Worm (Caenorhabditis elegans): ENCODE results near the gene Y55D5A.3.

Y55D5A.3 gene

DNA sequence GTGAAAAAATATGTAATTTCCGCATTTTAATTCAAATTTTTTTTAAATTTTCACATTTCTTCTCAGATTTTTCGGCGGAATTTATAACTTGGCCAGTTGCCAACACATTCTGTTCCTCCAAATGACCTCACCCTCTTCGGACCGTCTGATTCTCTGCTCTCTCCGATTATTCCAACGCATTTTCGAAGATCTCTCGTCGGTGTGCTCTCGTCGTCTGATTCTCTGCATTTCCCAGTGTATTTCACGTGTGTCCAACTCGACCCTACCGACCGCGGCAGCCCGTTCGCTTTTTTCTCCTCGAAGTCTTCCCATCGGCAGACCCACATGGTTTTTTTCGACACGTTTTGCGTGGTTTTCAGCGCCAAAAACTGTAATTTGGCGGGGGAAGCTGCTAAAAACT is 28.3 kb downstream of the Y55D5A.3 start:
- TF ChIP-seq hmg-11 (tag; optimal IDR thresholded peaks at IDR 0.05) (peak; percentile 41), nhr-23 (tag; optimal IDR thresholded peaks at IDR 0.05) (peak; percentile 22), mdl-1 (tag; optimal IDR thresholded peaks at IDR 0.05) (peak; percentile 18), lin-39 (tag; optimal IDR thresholded peaks at IDR 0.05) (peak; percentile 48), jun-1 (tag; optimal IDR thresholded peaks at IDR 0.05) (no peak), egl-5 (tag; optimal IDR thresholded peaks at IDR 0.05) (peak; percentile 5), nhr-25 (tag; optimal IDR thresholded peaks at IDR 0.05) (peak; percentile 29), nhr-77 (tag; optimal IDR thresholded peaks at IDR 0.05) (no peak), elt-2 (tag; optimal IDR thresholded peaks at IDR 0.05) (peak; percentile 19)

DNA sequence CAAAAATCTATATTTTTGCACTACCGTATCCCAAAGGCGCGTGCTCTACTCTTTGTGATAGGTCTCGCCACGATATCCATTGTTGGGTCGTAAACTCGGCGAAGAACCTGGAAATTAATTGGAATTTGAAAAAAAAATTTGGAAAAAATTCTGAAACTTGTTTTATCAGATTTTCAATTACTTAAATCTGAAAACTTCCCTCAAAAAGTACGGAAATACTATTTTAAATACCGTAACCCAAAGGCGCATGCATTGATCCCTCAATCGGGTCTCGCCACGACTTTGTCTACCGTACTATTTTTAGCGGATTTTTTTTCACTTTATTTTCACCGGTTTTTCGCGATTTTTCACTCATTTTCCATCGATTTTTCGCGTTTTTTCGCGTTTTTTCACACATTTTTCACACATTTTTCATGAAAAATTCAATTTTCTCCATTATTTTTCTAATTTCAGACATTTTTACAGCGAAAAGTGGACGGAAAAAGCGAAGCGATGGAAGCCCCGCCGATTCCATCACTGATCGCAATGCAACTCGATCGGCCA is 28.9 kb downstream of the Y55D5A.3 start, which contains the start of gene H05C05.1:
Gene H05C05.1 (plus strand): TSS at position 493 of the 543 bp plus-strand sequence.
- TF ChIP-seq nhr-12 (tag; optimal IDR thresholded peaks at IDR 0.05) (no peak), fkh-10 (GFP tag; optimal IDR thresholded peaks at IDR 0.05) (no peak)

DNA sequence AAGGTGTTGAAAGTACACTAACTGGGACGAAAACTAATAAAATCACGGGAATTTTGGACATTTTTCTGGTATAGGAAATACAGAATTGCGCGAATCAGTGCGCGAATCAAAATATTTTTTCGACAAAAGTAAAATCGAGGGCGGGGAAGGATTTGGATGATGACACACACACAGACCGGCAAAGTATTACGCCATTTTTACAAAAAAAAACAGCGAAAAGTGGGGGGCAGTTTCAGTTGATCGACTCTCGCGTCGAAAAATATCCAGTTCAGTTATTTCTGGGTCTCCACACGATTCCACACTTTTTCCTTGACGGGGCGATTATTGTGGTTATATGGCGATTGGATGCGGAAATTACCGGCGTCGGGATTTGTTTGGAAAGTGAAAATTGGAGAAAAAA is 29.5 kb downstream of the Y55D5A.3 start, which contains the start of gene H05C05.4:
Gene H05C05.4 (minus strand): TSS at position 101 of the 400 bp plus-strand sequence.
- TF ChIP-seq lin-39 (tag; optimal IDR thresholded peaks at IDR 0.05) (no peak), ztf-11 (tag; optimal IDR thresholded peaks at IDR 0.05) (no peak), nfya-1 (tag; optimal IDR thresholded peaks at IDR 0.05; ENCODE audit: insufficient read depth) (no peak), fkh-2 (tag; optimal IDR thresholded peaks at IDR 0.05) (no peak), ztf-4 (tag; optimal IDR thresholded peaks at IDR 0.05) (no peak), nhr-23 (tag; optimal IDR thresholded peaks at IDR 0.05) (no peak), pqm-1 (tag; optimal IDR thresholded peaks at IDR 0.05) (no peak)

DNA sequence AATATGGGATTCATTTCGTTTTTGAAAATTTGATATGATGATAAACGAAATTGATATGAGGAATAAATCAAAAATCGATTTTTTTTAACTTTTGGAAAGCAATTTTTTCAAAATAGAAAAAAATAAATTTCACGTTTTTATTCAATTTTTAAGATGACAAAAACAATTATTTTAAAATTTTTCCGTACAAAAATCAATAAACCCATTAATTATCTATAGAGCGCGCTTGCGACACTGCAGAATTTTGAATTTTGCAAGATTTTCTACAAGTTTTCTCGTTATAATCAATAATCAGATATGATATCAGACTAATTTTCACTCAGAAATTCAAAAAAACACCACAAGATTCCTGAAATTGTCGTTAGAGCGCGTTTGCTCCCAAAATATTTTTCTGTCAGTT is 31.6 kb downstream of the Y55D5A.3 start, which contains the start of gene R10F2.6:
Gene R10F2.6 (minus strand): TSS at position 101 of the 400 bp plus-strand sequence.
- TF ChIP-seq egl-27 (tag; optimal IDR thresholded peaks at IDR 0.05) (no peak), unc-39 (tag; optimal IDR thresholded peaks at IDR 0.05) (no peak), mdl-1 (tag; optimal IDR thresholded peaks at IDR 0.05) (no peak), fkh-10 (GFP tag; optimal IDR thresholded peaks at IDR 0.05) (no peak), ceh-82 (tag; optimal IDR thresholded peaks at IDR 0.05) (no peak), R02D3.7 (tag; optimal IDR thresholded peaks at IDR 0.05) (no peak), elt-2 (tag; optimal IDR thresholded peaks at IDR 0.05) (no peak)

DNA sequence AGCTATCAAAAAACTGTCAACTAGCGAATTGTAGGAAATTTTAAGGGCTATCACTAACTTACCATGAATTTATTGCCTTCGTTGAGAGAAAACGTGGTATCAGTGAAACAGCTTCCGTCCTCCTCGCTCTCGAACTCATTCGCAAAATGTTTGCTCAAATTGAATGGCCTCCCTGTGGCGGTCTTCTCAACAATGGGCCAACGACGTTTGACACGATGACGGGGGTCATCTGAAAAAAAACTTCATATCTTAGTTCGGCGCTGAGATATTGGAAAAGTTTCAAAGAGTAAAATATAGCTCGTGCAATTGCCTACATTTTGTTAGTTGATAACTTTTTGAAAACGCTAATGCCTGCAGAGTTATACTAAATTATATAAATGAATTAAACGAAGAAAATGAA is 34.0 kb downstream of the Y55D5A.3 start:
- no peak for TF ChIP-seq pha-4 (tag; optimal IDR thresholded peaks at IDR 0.05)
- TF ChIP-seq nhr-237 (tag; optimal IDR thresholded peaks at IDR 0.05) = no peak
- TF ChIP-seq elt-2 (tag; optimal IDR thresholded peaks at IDR 0.05) = no peak
- TF ChIP-seq skn-1 (tag; optimal IDR thresholded peaks at IDR 0.05) = no peak
- no peak for TF ChIP-seq ceh-9 (tag; optimal IDR thresholded peaks at IDR 0.05)
- no peak for TF ChIP-seq snpc-4 (tag; optimal IDR thresholded peaks at IDR 0.05)
- TF ChIP-seq zag-1 (tag; optimal IDR thresholded peaks at IDR 0.05) = no peak
- no peak for TF ChIP-seq nfya-1 (tag; optimal IDR thresholded peaks at IDR 0.05; ENCODE audit: insufficient read depth)
- TF ChIP-seq jun-1 (tag; optimal IDR thresholded peaks at IDR 0.05) = no peak
- TF ChIP-seq tbx-2 (tag; optimal IDR thresholded peaks at IDR 0.05) = no peak
- TF ChIP-seq ztf-11 (tag; optimal IDR thresholded peaks at IDR 0.05) = no peak
- TF ChIP-seq nhr-23 (tag; optimal IDR thresholded peaks at IDR 0.05) = no peak
- TF ChIP-seq nhr-25 (tag; optimal IDR thresholded peaks at IDR 0.05) = no peak
- TF ChIP-seq nhr-12 (tag; optimal IDR thresholded peaks at IDR 0.05) = no peak
- no peak for TF ChIP-seq nhr-67 (tag; optimal IDR thresholded peaks at IDR 0.05)

DNA sequence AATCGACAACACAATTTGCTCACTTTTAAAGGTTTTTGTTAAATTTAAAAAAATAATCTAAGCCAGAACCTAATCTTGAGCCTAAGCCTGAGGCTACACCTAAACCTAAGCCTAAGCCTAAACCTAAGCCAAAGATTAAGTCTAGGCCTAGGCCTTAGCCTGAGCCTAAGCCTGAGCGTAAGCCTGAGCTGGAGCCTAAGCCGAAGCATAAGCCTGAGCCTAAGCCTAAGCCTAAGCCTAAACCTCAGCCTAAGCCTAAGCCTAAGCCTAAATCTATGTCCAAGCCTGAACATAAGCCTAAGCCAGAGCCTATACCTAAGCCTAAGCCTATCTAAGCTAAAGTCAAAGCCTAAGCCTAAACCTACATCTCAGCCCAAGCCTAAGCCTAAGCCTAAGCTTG is 37.8 kb downstream of the Y55D5A.3 start:
- TF ChIP-seq snpc-4 (tag; optimal IDR thresholded peaks at IDR 0.05) (no peak), nhr-23 (tag; optimal IDR thresholded peaks at IDR 0.05) (no peak), R02D3.7 (tag; optimal IDR thresholded peaks at IDR 0.05) (no peak)

DNA sequence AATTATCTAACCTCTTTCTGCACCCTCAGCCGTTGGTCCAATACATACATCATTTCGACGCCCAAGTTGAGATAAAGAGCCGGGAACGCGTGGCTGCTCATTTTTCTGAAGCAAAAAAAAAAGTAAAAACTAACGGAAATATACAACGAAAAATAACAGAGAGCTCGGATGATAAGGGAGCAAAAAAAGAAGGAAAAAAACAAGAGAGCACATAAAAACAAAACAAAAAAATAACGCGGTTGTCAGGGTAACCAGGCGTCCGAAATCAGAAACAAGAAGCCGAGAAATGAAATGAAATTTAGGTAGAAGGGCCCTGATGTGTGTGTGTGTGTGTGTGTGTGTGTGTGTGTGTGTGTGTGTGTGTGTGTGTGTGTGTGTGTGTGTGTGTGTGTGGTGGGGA is 50.9 kb downstream of the Y55D5A.3 start, which contains the start of gene R10F2.5:
Gene R10F2.5 (minus strand): TSS at position 101 of the 400 bp plus-strand sequence.
- TF ChIP-seq sea-2 (GFP tag; optimal IDR thresholded peaks at IDR 0.05) = no peak
- no peak for TF ChIP-seq pqm-1 (tag; optimal IDR thresholded peaks at IDR 0.05)
- TF ChIP-seq fkh-2 (tag; optimal IDR thresholded peaks at IDR 0.05) = no peak
- no peak for TF ChIP-seq nhr-12 (tag; optimal IDR thresholded peaks at IDR 0.05)
- no peak for TF ChIP-seq nhr-77 (tag; optimal IDR thresholded peaks at IDR 0.05)
- TF ChIP-seq hmg-11 (tag; optimal IDR thresholded peaks at IDR 0.05) = no peak
- no peak for TF ChIP-seq mdl-1 (tag; optimal IDR thresholded peaks at IDR 0.05)
- TF ChIP-seq R02D3.7 (tag; optimal IDR thresholded peaks at IDR 0.05) = no peak
- TF ChIP-seq ceh-28 (tag; optimal IDR thresholded peaks at IDR 0.05) = no peak
- TF ChIP-seq ceh-9 (tag; optimal IDR thresholded peaks at IDR 0.05) = no peak
- TF ChIP-seq ama-1 (optimal IDR thresholded peaks at IDR 0.05) = no peak
- no peak for TF ChIP-seq elt-1 (tag; optimal IDR thresholded peaks at IDR 0.05)
- TF ChIP-seq nhr-67 (tag; optimal IDR thresholded peaks at IDR 0.05) = no peak
- no peak for TF ChIP-seq ceh-82 (tag; optimal IDR thresholded peaks at IDR 0.05)
- TF ChIP-seq elt-3 (tag; optimal IDR thresholded peaks at IDR 0.05) = no peak
- TF ChIP-seq snpc-4 (tag; optimal IDR thresholded peaks at IDR 0.05) = no peak
- no peak for TF ChIP-seq zag-1 (tag; optimal IDR thresholded peaks at IDR 0.05)

Measured in whole organism, L3 larva.